Fruit fly (Drosophila melanogaster): ENCODE results near the gene hzg.

Gene hzg

dm6 chr3L:16037048-16037477, 32.5 kb upstream of the hzg start (continued):
- TF ChIP-seq fkh (GFP tag; optimal IDR thresholded peaks at IDR 0.05) (peak; percentile 43), Sox15 (GFP tag; optimal IDR thresholded peaks at IDR 0.05) (peak; percentile 43), CG8319 (GFP tag; optimal IDR thresholded peaks at IDR 0.05) (no peak), CG11902 (GFP tag; optimal IDR thresholded peaks at IDR 0.05) (peak; percentile 17), CG8119 (GFP tag; IDR thresholded peaks at IDR 0.05) (peak; percentile 82; the same call in 2 of the 3 replicates), pdm3 (GFP tag; optimal IDR thresholded peaks at IDR 0.05) (peak; percentile 75), spab (GFP tag; optimal IDR thresholded peaks at IDR 0.05) (peak; percentile 59), CG32006 (GFP tag; optimal IDR thresholded peaks at IDR 0.05) (peak; percentile 75), net (GFP tag; optimal IDR thresholded peaks at IDR 0.05) (peak; percentile 67), OdsH (GFP tag; optimal IDR thresholded peaks at IDR 0.05) (peak; percentile 70), Sox14 (GFP tag; optimal IDR thresholded peaks at IDR 0.05) (peak; percentile 74), Eip78C (GFP tag) (peak; percentile 94), acj6 (GFP tag; optimal IDR thresholded peaks at IDR 0.05) (peak; percentile 66), fd59A (GFP tag; optimal IDR thresholded peaks at IDR 0.05) (peak; percentile 39), CG31627 (GFP tag; optimal IDR thresholded peaks at IDR 0.05) (peak; percentile 73), vri (GFP tag; optimal IDR thresholded peaks at IDR 0.05) (no peak), salr (GFP tag; optimal IDR thresholded peaks at IDR 0.05) (peak; percentile 17 to 50), lz (GFP tag; optimal IDR thresholded peaks at IDR 0.05) (peak; percentile 72), topi (GFP tag; optimal IDR thresholded peaks at IDR 0.05) (peak; percentile 65), CG9139 (GFP tag; optimal IDR thresholded peaks at IDR 0.05) (no peak), CG7368 (GFP tag; optimal IDR thresholded peaks at IDR 0.05) (peak; percentile 50), CG8632 (GFP tag; optimal IDR thresholded peaks at IDR 0.05) (peak; percentile 51), CG6854 (GFP tag; optimal IDR thresholded peaks at IDR 0.05) (peak; percentile 42), CG6792 (GFP tag; optimal IDR thresholded peaks at IDR 0.05) (peak; percentile 53), CG6163 (GFP tag; IDR thresholded peaks at IDR 0.05) (peak; percentile 85), CG11294 (GFP tag; IDR thresholded peaks at IDR 0.05) (peak; percentile 64), CG15336 (GFP tag; IDR thresholded peaks at IDR 0.05) (peak; percentile 91), Eip75B (GFP tag; optimal IDR thresholded peaks at IDR 0.05) (peak; percentile 84), Gug (GFP tag; IDR thresholded peaks at IDR 0.05) (peak; percentile 73)

dm6 chr3L:16035185-16035584, 30.6 kb upstream of the hzg start, which contains the start of gene CG5895:
Gene CG5895 (plus strand): TSS chr3L:16035485.
- TF ChIP-seq fd85E (GFP tag; optimal IDR thresholded peaks at IDR 0.05) (no peak), Ets21C (GFP tag; optimal IDR thresholded peaks at IDR 0.05) (no peak), CG6808 (GFP tag; optimal IDR thresholded peaks at IDR 0.05) (no peak), CG6854 (GFP tag; optimal IDR thresholded peaks at IDR 0.05) (no peak), salr (GFP tag; optimal IDR thresholded peaks at IDR 0.05) (no peak), esn (GFP tag; optimal IDR thresholded peaks at IDR 0.05) (no peak), eg (GFP tag; IDR thresholded peaks at IDR 0.05) (no peak), CG9139 (GFP tag; optimal IDR thresholded peaks at IDR 0.05) (no peak), CG8119 (GFP tag; IDR thresholded peaks at IDR 0.05) (no peak), CG8319 (GFP tag; optimal IDR thresholded peaks at IDR 0.05) (no peak), Gug (GFP tag; IDR thresholded peaks at IDR 0.05) (no peak), CG16779 (tag; optimal IDR thresholded peaks at IDR 0.05) (no peak), topi (GFP tag; optimal IDR thresholded peaks at IDR 0.05) (no peak), CG4318 (GFP tag; optimal IDR thresholded peaks at IDR 0.05) (no peak), Met (GFP tag; optimal IDR thresholded peaks at IDR 0.05) (no peak), pdm3 (GFP tag; optimal IDR thresholded peaks at IDR 0.05) (no peak), Smox (GFP tag; optimal IDR thresholded peaks at IDR 0.05) (no peak), Eip93F (GFP tag; optimal IDR thresholded peaks at IDR 0.05) (no peak), Sox15 (GFP tag; optimal IDR thresholded peaks at IDR 0.05) (no peak)

dm6 chr3L:16034224-16034623, 29.7 kb upstream of the hzg start, which contains the start of gene CG42538:
Gene CG42538 (plus strand): TSS chr3L:16034524.
- no peak for TF ChIP-seq Ets21C (GFP tag; optimal IDR thresholded peaks at IDR 0.05)
- no peak for TF ChIP-seq CG3032 (tag; optimal IDR thresholded peaks at IDR 0.05)
- no peak for TF ChIP-seq spab (GFP tag; optimal IDR thresholded peaks at IDR 0.05)
- no peak for TF ChIP-seq CG11762 (GFP tag; optimal IDR thresholded peaks at IDR 0.05; ENCODE audit: insufficient read depth)
- TF ChIP-seq CG9139 (GFP tag; optimal IDR thresholded peaks at IDR 0.05), result no peak
- TF ChIP-seq CG34406 (GFP tag; optimal IDR thresholded peaks at IDR 0.05), result no peak
- no peak for TF ChIP-seq CG6276 (GFP tag; optimal IDR thresholded peaks at IDR 0.05)
- TF ChIP-seq net (GFP tag; optimal IDR thresholded peaks at IDR 0.05), result no peak
- no peak for TF ChIP-seq eg (GFP tag; IDR thresholded peaks at IDR 0.05)
- TF ChIP-seq CG6792 (GFP tag; optimal IDR thresholded peaks at IDR 0.05), result no peak
- TF ChIP-seq dsx (GFP tag; optimal IDR thresholded peaks at IDR 0.05; ENCODE audit: poor library complexity, severe bottlenecking), result no peak
- TF ChIP-seq cyc (GFP tag; optimal IDR thresholded peaks at IDR 0.05), result no peak
- no peak for TF ChIP-seq Gug (GFP tag; IDR thresholded peaks at IDR 0.05)
- TF ChIP-seq Smox (GFP tag; optimal IDR thresholded peaks at IDR 0.05), result no peak

Data from whole organism, prepupa.